Worm (Caenorhabditis elegans): ENCODE data around the gene Y73B6A.1.

The Y73B6A.1 gene

DNA sequence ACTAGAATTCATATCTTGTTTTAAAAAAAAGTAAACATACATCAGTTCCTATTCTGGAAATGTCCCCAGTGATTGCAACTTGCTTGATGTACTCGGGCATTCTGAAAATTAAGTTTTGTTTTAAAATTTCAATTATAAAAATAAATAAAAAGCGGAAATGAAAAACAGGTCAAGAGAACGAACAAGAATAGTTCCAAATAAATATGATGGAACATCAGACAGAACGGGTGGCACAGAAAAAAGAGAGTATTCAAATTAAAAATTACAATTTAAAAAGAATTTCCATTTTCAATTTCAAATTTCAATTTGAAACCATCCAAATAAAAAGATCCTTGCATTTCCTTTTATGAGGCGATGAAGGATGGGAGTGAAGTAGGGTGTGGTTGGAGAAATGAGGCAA lies 46.5 kb downstream of the Y73B6A.1 start, which contains the start of gene C01B10.3:
Gene C01B10.3 (minus strand): TSS at position 101 of the 400 bp plus-strand sequence.
- TF ChIP-seq unc-62 (GFP tag; optimal IDR thresholded peaks at IDR 0.05): no peak

DNA sequence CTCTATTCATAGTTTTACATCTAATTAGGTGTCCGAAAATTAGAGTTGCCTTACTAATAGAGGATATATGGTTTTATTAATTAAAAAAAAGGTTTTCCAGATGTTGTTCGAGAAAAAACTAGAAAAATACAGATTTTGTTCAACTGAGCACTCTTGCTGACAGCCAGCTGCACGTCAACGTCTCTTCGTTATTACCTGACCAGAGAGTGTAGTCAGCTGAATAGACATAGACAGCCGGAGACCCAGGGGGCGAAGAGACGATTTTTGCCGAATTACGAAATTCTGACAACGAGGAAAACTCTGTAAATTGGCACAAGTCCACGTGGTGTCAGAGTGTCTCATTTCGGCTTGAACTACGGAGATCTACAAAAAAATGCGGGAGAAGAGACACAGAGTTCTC lies 49.2 kb downstream of the Y73B6A.1 start:
- TF ChIP-seq unc-62 (GFP tag; optimal IDR thresholded peaks at IDR 0.05): no peak

DNA sequence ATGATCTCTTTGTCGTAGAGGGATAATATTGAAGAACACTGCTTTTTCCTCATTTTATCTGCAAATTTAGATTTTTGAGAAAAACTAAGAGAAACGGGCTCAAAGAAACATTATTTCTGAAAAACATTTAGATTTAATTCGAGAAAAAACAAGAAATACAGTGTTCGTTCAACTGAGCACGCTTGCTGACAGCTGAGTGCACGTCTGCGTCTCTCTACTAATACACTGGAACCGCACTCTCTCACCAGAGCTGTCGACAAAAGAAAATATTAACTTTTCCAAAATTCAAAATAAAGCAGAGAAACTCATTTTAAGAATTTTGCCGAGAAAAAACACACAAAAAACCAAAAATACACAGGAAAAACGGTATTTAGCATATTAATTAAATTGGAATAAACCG lies 54.5 kb downstream of the Y73B6A.1 start, which contains the start of gene drh-1:
Gene drh-1 (minus strand): TSS at position 58 of the 400 bp plus-strand sequence.
- TF ChIP-seq unc-62 (GFP tag; optimal IDR thresholded peaks at IDR 0.05): no peak

Data from whole organism, dauer.